Fruit fly (Drosophila melanogaster) whole organism, embryonic: ENCODE data around the gene CG5762.

ENCODE experiments used
- Bgb ChIP-seq: fragments of 200-800 bp; sonication (Bioruptor generic); IDR thresholded peaks from 2 replicates; pipeline ENCODE4 v1.3.6; 2022; ENCODE audit warnings: missing biosample characterization, missing genetic modification characterization; ENCODE audit not compliant: partially characterized antibody
- CG10959 ChIP-seq: fragments of 200-800 bp; sonication (Bioruptor generic); IDR thresholded peaks from 2 replicates; pipeline ENCODE4 v1.3.6; 2022; ENCODE audit warnings: missing biosample characterization, missing genetic modification characterization
- CG10979 ChIP-seq: fragments of 200-800 bp; sonication (Bioruptor generic); optimal IDR thresholded peaks from 2 replicates; lab custom pipeline; 2018; ENCODE audit warnings: missing biosample characterization, mild to moderate bottlenecking, missing genetic modification characterization, moderate library complexity
- CG11085 ChIP-seq: fragments of 200-800 bp; sonication (Bioruptor generic); IDR thresholded peaks from 2 replicates; pipeline ENCODE4 v1.3.6; 2022; ENCODE audit warnings: missing biosample characterization, missing genetic modification characterization
- CG13287 ChIP-seq: fragments of 200-800 bp; sonication (Bioruptor generic); IDR thresholded peaks from 2 replicates; pipeline ENCODE4 v1.3.6; 2022; ENCODE audit warnings: missing biosample characterization, missing genetic modification characterization; ENCODE audit not compliant: partially characterized antibody
- CG14710 ChIP-seq: fragments of 200-800 bp; sonication (Bioruptor generic); optimal IDR thresholded peaks from 3 replicates; lab custom pipeline; 2019; ENCODE audit warnings: missing biosample characterization, mild to moderate bottlenecking, missing genetic modification characterization, moderate library complexity
- CG15514 ChIP-seq: fragments of 200-800 bp; sonication (Bioruptor generic); optimal IDR thresholded peaks from 3 replicates; lab custom pipeline; 2017; ENCODE audit warnings: missing biosample characterization, missing genetic modification characterization, mild to moderate bottlenecking, moderate library complexity, missing genetic modification reagents
- CG17186 ChIP-seq: fragments of 200-800 bp; sonication (Bioruptor generic); optimal IDR thresholded peaks from 3 replicates; lab custom pipeline; 2017; ENCODE audit warnings: missing biosample characterization, missing genetic modification reagents, missing genetic modification characterization
- CG17829 ChIP-seq: fragments of 200-800 bp; optimal IDR thresholded peaks from 2 replicates; lab custom pipeline; 2019; ENCODE audit warnings: missing biosample characterization, mild to moderate bottlenecking, missing genetic modification characterization, moderate library complexity
- CG18262 ChIP-seq: fragments of 200-800 bp; optimal IDR thresholded peaks from 3 replicates; lab custom pipeline; 2019; ENCODE audit warnings: missing biosample characterization, mild to moderate bottlenecking, missing genetic modification characterization, moderate library complexity
- CG2129 ChIP-seq: fragments of 200-800 bp; sonication (Bioruptor generic); IDR thresholded peaks from 2 replicates; pipeline ENCODE4 v1.3.6; 2022; ENCODE audit warnings: missing biosample characterization, missing genetic modification characterization; ENCODE audit not compliant: partially characterized antibody
- CG7745 ChIP-seq: fragments of 200-800 bp; sonication (Bioruptor generic); optimal IDR thresholded peaks from 2 replicates; lab custom pipeline; 2018; ENCODE audit warnings: missing biosample characterization, mild to moderate bottlenecking, missing genetic modification characterization, moderate library complexity
- CG7963 ChIP-seq: fragments of 200-800 bp; sonication (Bioruptor generic); IDR thresholded peaks from 3 replicates; pipeline ENCODE4 v1.3.6; 2022; ENCODE audit warnings: missing biosample characterization, missing genetic modification characterization; ENCODE audit not compliant: partially characterized antibody
- CG8388 ChIP-seq: fragments of 200-800 bp; sonication (Bioruptor generic); optimal IDR thresholded peaks from 2 replicates; lab custom pipeline; 2019; ENCODE audit warnings: missing biosample characterization, mild to moderate bottlenecking, missing genetic modification characterization, moderate library complexity
- CkIIα-i1 ChIP-seq: fragments of 200-800 bp; sonication (Bioruptor generic); IDR thresholded peaks from 2 replicates; pipeline ENCODE4 v1.3.6; 2022; ENCODE audit warnings: missing biosample characterization, missing genetic modification characterization
- Dll ChIP-seq: fragments of 200-800 bp; sonication (Bioruptor generic); IDR thresholded peaks from 4 replicates; pipeline ENCODE4 v1.3.6; 2022; ENCODE audit warnings: missing biosample characterization, missing genetic modification characterization; ENCODE audit not compliant: partially characterized antibody
- Doc3 ChIP-seq: fragments of 200-800 bp; sonication (Bioruptor generic); IDR thresholded peaks from 3 replicates; pipeline ENCODE4 v1.3.6; 2022; ENCODE audit warnings: missing biosample characterization, missing genetic modification characterization; ENCODE audit not compliant: partially characterized antibody
- HLH54F ChIP-seq: fragments of 200-800 bp; sonication (Bioruptor generic); optimal IDR thresholded peaks from 3 replicates; lab custom pipeline; 2016; ENCODE audit warnings: missing biosample characterization, missing genetic modification characterization
- Hand ChIP-seq: fragments of 200-800 bp; sonication (Bioruptor generic); optimal IDR thresholded peaks from 2 replicates; lab custom pipeline; 2017; ENCODE audit warnings: mild to moderate bottlenecking, missing biosample characterization, missing genetic modification reagents, missing genetic modification characterization
- HmgZ ChIP-seq: fragments of 200-800 bp; sonication (Bioruptor generic); optimal IDR thresholded peaks from 2 replicates; lab custom pipeline; 2018; ENCODE audit warnings: missing biosample characterization, mild to moderate bottlenecking, missing genetic modification characterization
- MBD-R2 ChIP-seq: fragments of 200-800 bp; sonication (Bioruptor generic); IDR thresholded peaks from 2 replicates; pipeline ENCODE4 v1.3.6; 2022; ENCODE audit warnings: missing biosample characterization, missing genetic modification characterization
- MESR4 ChIP-seq: fragments of 200-800 bp; sonication (Bioruptor generic); optimal IDR thresholded peaks from 2 replicates; lab custom pipeline; 2018; ENCODE audit warnings: missing biosample characterization, mild to moderate bottlenecking, missing genetic modification characterization, moderate library complexity
- Med ChIP-seq: fragments of 200-800 bp; sonication (Bioruptor generic); peaks from one replicate; lab custom pipeline; 2016; ENCODE audit warnings: missing biosample characterization, missing genetic modification characterization, mild to moderate bottlenecking, inconsistent platforms, moderate library complexity
- Trl ChIP-seq, 3 experiments: fragments of >200 bp in 2 of 3; fragments of 200-800 bp in 1 of 3; sonication (Bioruptor generic) in 1 of 3; optimal IDR thresholded peaks; 2 replicates in 1 of 3; 3 replicates in 2 of 3; lab custom pipeline; 2016 to 2017; ENCODE audit warnings: missing biosample characterization in 1 of 3, missing genetic modification characterization in 1 of 3
- Xrp1 ChIP-seq: fragments of 200-800 bp; sonication (Bioruptor generic); IDR thresholded peaks from 2 replicates; pipeline ENCODE4 v1.3.6; 2022; ENCODE audit warnings: missing biosample characterization, missing genetic modification characterization
- amos ChIP-seq: fragments of 200-800 bp; sonication (Bioruptor generic); IDR thresholded peaks from 2 replicates; pipeline ENCODE4 v1.3.6; 2022; ENCODE audit warnings: missing biosample characterization, missing genetic modification characterization; ENCODE audit not compliant: partially characterized antibody
- ato ChIP-seq: fragments of 200-800 bp; sonication (Bioruptor generic); IDR thresholded peaks from 2 replicates; pipeline ENCODE4 v1.3.6; 2022; ENCODE audit warnings: missing biosample characterization, missing genetic modification characterization; ENCODE audit not compliant: partially characterized antibody
- corto ChIP-seq: fragments of 200-800 bp; sonication (Bioruptor generic); optimal IDR thresholded peaks from 2 replicates; lab custom pipeline; 2016; ENCODE audit warnings: missing biosample characterization, mild to moderate bottlenecking, missing genetic modification characterization, moderate library complexity
- crp ChIP-seq, 2 experiments: fragments of 200-800 bp; sonication (Bioruptor generic); optimal IDR thresholded peaks; 2 replicates in 1 of 2; 3 replicates in 1 of 2; lab custom pipeline; 2017; ENCODE audit warnings: missing biosample characterization in 2 of 2, missing genetic modification characterization in 2 of 2, mild to moderate bottlenecking in 1 of 2, moderate library complexity in 1 of 2
- ewg ChIP-seq: fragments of 200-800 bp; sonication (Bioruptor generic); optimal IDR thresholded peaks from 3 replicates; lab custom pipeline; 2017; ENCODE audit warnings: mild to moderate bottlenecking, missing biosample characterization, missing genetic modification reagents, missing genetic modification characterization
- eyg ChIP-seq: fragments of 200-800 bp; sonication (Bioruptor generic); optimal IDR thresholded peaks from 3 replicates; lab custom pipeline; 2016; ENCODE audit warnings: missing biosample characterization, missing genetic modification characterization
- fd102C ChIP-seq: fragments of 200-800 bp; sonication (Bioruptor generic); optimal IDR thresholded peaks from 2 replicates; lab custom pipeline; 2018; ENCODE audit warnings: missing biosample characterization, mild to moderate bottlenecking, missing genetic modification characterization, moderate library complexity
- ftz-f1 ChIP-seq: fragments of 200-800 bp; sonication (Bioruptor generic); optimal IDR thresholded peaks from 2 replicates; lab custom pipeline; 2016; ENCODE audit warnings: missing biosample characterization, missing genetic modification characterization
- gfzf ChIP-seq: fragments of 200-800 bp; sonication (Bioruptor generic); optimal IDR thresholded peaks from 2 replicates; lab custom pipeline; 2016; ENCODE audit warnings: missing biosample characterization, mild to moderate bottlenecking, missing genetic modification characterization, moderate library complexity
- hbn ChIP-seq: fragments of 200-800 bp; sonication (Bioruptor generic); IDR thresholded peaks from 2 replicates; pipeline ENCODE4 v1.3.6; 2022; ENCODE audit warnings: missing biosample characterization, missing genetic modification characterization; ENCODE audit not compliant: partially characterized antibody
- her ChIP-seq: fragments of 200-800 bp; sonication (Bioruptor generic); optimal IDR thresholded peaks from 2 replicates; lab custom pipeline; 2016; ENCODE audit warnings: missing biosample characterization, missing genetic modification characterization
- mld ChIP-seq: fragments of 200-800 bp; sonication (Bioruptor generic); IDR thresholded peaks from 3 replicates; pipeline ENCODE4 v1.3.6; 2022; ENCODE audit warnings: missing biosample characterization, missing genetic modification characterization; ENCODE audit not compliant: partially characterized antibody
- pros ChIP-seq: fragments of 200-800 bp; sonication (Bioruptor generic); optimal IDR thresholded peaks from 3 replicates; lab custom pipeline; 2019; ENCODE audit warnings: missing biosample characterization, mild to moderate bottlenecking, missing genetic modification characterization, moderate library complexity
- pzg ChIP-seq: fragments of 200-800 bp; sonication (Bioruptor generic); optimal IDR thresholded peaks from 3 replicates; lab custom pipeline; 2018; ENCODE audit warnings: missing biosample characterization, mild to moderate bottlenecking, missing genetic modification characterization, moderate library complexity
- slbo ChIP-seq: fragments of 200-800 bp; sonication (Bioruptor generic); IDR thresholded peaks from 2 replicates; pipeline ENCODE4 v1.3.6; 2022; ENCODE audit warnings: missing biosample characterization, missing genetic modification characterization
- slou ChIP-seq: fragments of 200-800 bp; sonication (Bioruptor generic); optimal IDR thresholded peaks from 3 replicates; lab custom pipeline; 2016; ENCODE audit warnings: missing biosample characterization, missing genetic modification characterization
- tll ChIP-seq, 2 experiments: fragments of 200-800 bp in 1 of 2; fragments of >200 bp in 1 of 2; sonication (Bioruptor generic) in 1 of 2; optimal IDR thresholded peaks; 2 replicates each; lab custom pipeline; 2017 to 2019; ENCODE audit warnings: missing biosample characterization in 2 of 2, missing genetic modification characterization in 2 of 2, mild to moderate bottlenecking in 1 of 2, moderate library complexity in 1 of 2
- tna ChIP-seq: fragments of 200-800 bp; sonication (Bioruptor generic); IDR thresholded peaks from 2 replicates; pipeline ENCODE4 v1.3.6; 2022; ENCODE audit warnings: missing biosample characterization, missing genetic modification characterization; ENCODE audit not compliant: partially characterized antibody
- trem ChIP-seq: fragments of 200-800 bp; optimal IDR thresholded peaks from 3 replicates; lab custom pipeline; 2019; ENCODE audit warnings: missing biosample characterization, mild to moderate bottlenecking, missing genetic modification characterization, moderate library complexity
- tx ChIP-seq: fragments of 200-800 bp; sonication (Bioruptor generic); optimal IDR thresholded peaks from 2 replicates; lab custom pipeline; 2016; ENCODE audit warnings: missing biosample characterization, missing genetic modification characterization
- vnd ChIP-seq: fragments of 200-800 bp; sonication (Bioruptor generic); IDR thresholded peaks from 3 replicates; pipeline ENCODE4 v1.3.6; 2022; ENCODE audit warnings: missing biosample characterization, missing genetic modification characterization; ENCODE audit not compliant: partially characterized antibody
- zen2 ChIP-seq: fragments of 200-800 bp; sonication (Bioruptor generic); IDR thresholded peaks from 3 replicates; pipeline ENCODE4 v1.3.6; 2022; ENCODE audit warnings: missing biosample characterization, missing genetic modification characterization; ENCODE audit not compliant: partially characterized antibody

The CG5762 gene

dm6 chr3R:24320342-24320711 lies 41.2 kb downstream of the CG5762 start (continued):
- peak; percentile 38 for TF ChIP-seq CG14710 (tag; lab: Kevin White, UChicago)
- peak; percentile 79 for TF ChIP-seq pzg
- peak; percentile 43; the same call in 1 of the 2 replicates for TF ChIP-seq CG2129 (GFP tag; lab: Robert Waterston, UW)
- peak; percentile 41 for TF ChIP-seq CG10979 (tag; lab: Kevin White, UChicago)
- TF ChIP-seq tll (GFP tag; optimal IDR thresholded peaks at IDR 0.05; lab: Kevin White, UChicago), result peak in 1 of 2 experiments; percentile 61
- peak; percentile 96 for TF ChIP-seq ftz-f1 (GFP tag; lab: Kevin White, UChicago)
- TF ChIP-seq Xrp1 (GFP tag; lab: Robert Waterston, UW), result 0 out of 2 replicates have a peak, but pooled peaks have one; percentile 23
- TF ChIP-seq tna (GFP tag; lab: Robert Waterston, UW), result peak; percentile 75
- TF ChIP-seq CG17829 (tag; lab: Kevin White, UChicago), result peak; percentile 28
- TF ChIP-seq mld (GFP tag; lab: Robert Waterston, UW), result peak; percentile 62; the same call in 2 of the 3 replicates
- TF ChIP-seq trem (tag; lab: Kevin White, UChicago), result peak; percentile 14
- no peak for TF ChIP-seq tx (GFP tag; lab: Kevin White, UChicago)
- TF ChIP-seq HmgZ (tag; lab: Kevin White, UChicago), result peak; percentile 25
- no peak for TF ChIP-seq crp (GFP tag; optimal IDR thresholded peaks at IDR 0.05; lab: Kevin White, UChicago)
- TF ChIP-seq Bgb (GFP tag; lab: Robert Waterston, UW), result peak; percentile 80
- peak; percentile 41 for TF ChIP-seq CG17186 (GFP tag; lab: Kevin White, UChicago)
- peak; percentile 49 for TF ChIP-seq CG15514 (GFP tag; lab: Kevin White, UChicago)
- peak; percentile 49 for TF ChIP-seq MBD-R2 (GFP tag; lab: Robert Waterston, UW)
- TF ChIP-seq MESR4 (GFP tag; lab: Kevin White, UChicago), result peak; percentile 43
- peak; percentile 30 for TF ChIP-seq pros
- peak; percentile 4 for TF ChIP-seq her (GFP tag; lab: Kevin White, UChicago)
- TF ChIP-seq ato, result peak; percentile 68
- peak; percentile 38; the same call in 1 of the 3 replicates for TF ChIP-seq Doc3 (GFP tag; lab: Robert Waterston, UW)
- TF ChIP-seq CG8388 (GFP tag; lab: Kevin White, UChicago), result no peak
- TF ChIP-seq CG11085 (GFP tag; lab: Robert Waterston, UW), result no peak
- peak; percentile 46; the same call in 1 of the 3 replicates for TF ChIP-seq CG7963 (GFP tag; lab: Robert Waterston, UW)
- TF ChIP-seq slbo (GFP tag; lab: Robert Waterston, UW), result no peak
- peak; percentile 57; the same call in 2 of the 3 replicates for TF ChIP-seq zen2
- TF ChIP-seq vnd (GFP tag; lab: Robert Waterston, UW), result peak; percentile 53; the same call in 2 of the 3 replicates
- no peak for TF ChIP-seq HLH54F
- TF ChIP-seq gfzf (GFP tag; lab: Kevin White, UChicago), result peak; percentile 13
- TF ChIP-seq slou (GFP tag; lab: Kevin White, UChicago), result no peak
- TF ChIP-seq amos, result peak; percentile 74
- TF ChIP-seq Dll (GFP tag; lab: Robert Waterston, UW), result peak; percentile 66; the same call in 3 of the 4 replicates
- no peak for TF ChIP-seq eyg (GFP tag; lab: Kevin White, UChicago)
- peak; percentile 35 for TF ChIP-seq CG7745 (tag; lab: Kevin White, UChicago)
- TF ChIP-seq CkIIα-i1, result no peak
- TF ChIP-seq CG13287 (GFP tag; lab: Robert Waterston, UW), result peak; percentile 79
- no peak for TF ChIP-seq fd102C
- peak; percentile 50; the same call in 1 of the 2 replicates for TF ChIP-seq hbn (GFP tag; lab: Robert Waterston, UW)
- peak; percentile 99 for TF ChIP-seq ewg (GFP tag; lab: Kevin White, UChicago)
- TF ChIP-seq corto (GFP tag; lab: Kevin White, UChicago), result no peak
- no peak for TF ChIP-seq Hand (GFP tag; lab: Kevin White, UChicago)
- no peak for TF ChIP-seq CG10959 (GFP tag; lab: Robert Waterston, UW)
- no peak for TF ChIP-seq CG18262 (tag; lab: Kevin White, UChicago)
- TF ChIP-seq Med (GFP tag; lab: Kevin White, UChicago), result peak; percentile 76
- TF ChIP-seq Trl (optimal IDR thresholded peaks at IDR 0.05; lab: Kevin White, UChicago), result no peak
- TF ChIP-seq Trl (GFP tag; optimal IDR thresholded peaks at IDR 0.05; lab: Kevin White, UChicago), result no peak
